Worm (Caenorhabditis elegans) whole organism, early embryonic: ENCODE results near the gene txdc-12.1.

Experiments
- B0310.2 ChIP-seq: sonication (generic microtip); optimal IDR thresholded peaks from 2 replicates; lab custom pipeline; 2016; ENCODE audit warnings: mild to moderate bottlenecking, missing genetic modification characterization, missing compliant biosample characterization
- F13C5.2 ChIP-seq: sonication (generic microtip); optimal IDR thresholded peaks from 2 replicates; lab custom pipeline; 2017; ENCODE audit warnings: mild to moderate bottlenecking, missing genetic modification characterization, inconsistent platforms, missing compliant biosample characterization
- aly-1 ChIP-seq: sonication (generic microtip); optimal IDR thresholded peaks from 2 replicates; lab custom pipeline; 2016; ENCODE audit warnings: missing genetic modification characterization, missing compliant biosample characterization
- ama-1 ChIP-seq: fragments of 150-350 bp; optimal IDR thresholded peaks from 2 replicates; lab custom pipeline; 2014
- ceh-13 ChIP-seq: fragments of 200-800 bp; sonication (Bioruptor generic); optimal IDR thresholded peaks from 2 replicates; lab custom pipeline; 2018; ENCODE audit warnings: mild to moderate bottlenecking, missing genetic modification characterization, missing compliant biosample characterization
- ceh-36 ChIP-seq: sonication (generic microtip); optimal IDR thresholded peaks from 2 replicates; lab custom pipeline; 2016; ENCODE audit warnings: missing genetic modification characterization, inconsistent platforms, missing compliant biosample characterization
- ets-7 ChIP-seq: sonication (generic microtip); optimal IDR thresholded peaks from 2 replicates; lab custom pipeline; 2016; ENCODE audit warnings: missing genotype, missing genetic modification characterization, missing compliant biosample characterization
- flt-1 ChIP-seq: fragments of 200-800 bp; sonication (Bioruptor generic); IDR thresholded peaks from 2 replicates; pipeline ENCODE4 v1.3.6; 2022; ENCODE audit warnings: missing genetic modification characterization, missing compliant biosample characterization
- hmbx-1 ChIP-seq: sonication (generic microtip); optimal IDR thresholded peaks from 2 replicates; lab custom pipeline; 2016; ENCODE audit warnings: mild to moderate bottlenecking, missing genetic modification characterization, missing compliant biosample characterization
- hmg-4 ChIP-seq: fragments of 200-800 bp; sonication (Bioruptor generic); optimal IDR thresholded peaks from 2 replicates; lab custom pipeline; 2018; ENCODE audit warnings: mild to moderate bottlenecking, missing genetic modification characterization, missing compliant biosample characterization
- hnd-1 ChIP-seq: sonication (generic microtip); optimal IDR thresholded peaks from 2 replicates; lab custom pipeline; 2016; ENCODE audit warnings: missing genetic modification characterization, missing compliant biosample characterization
- pes-1 ChIP-seq: fragments of 200-800 bp; sonication (Bioruptor generic); IDR thresholded peaks from 2 replicates; pipeline ENCODE4 v1.3.6; 2022; ENCODE audit warnings: missing genetic modification reagents, missing genetic modification characterization, missing compliant biosample characterization
- scrt-1 ChIP-seq: fragments of 200-800 bp; sonication (Bioruptor generic); IDR thresholded peaks from 2 replicates; pipeline ENCODE4 v1.3.6; 2022; ENCODE audit warnings: missing genetic modification characterization, missing compliant biosample characterization
- sea-1 ChIP-seq: fragments of 200-800 bp; sonication (Bioruptor generic); conservative IDR thresholded peaks from 2 replicates; pipeline ENCODE4 v1.3.6; 2022; ENCODE audit warnings: missing genetic modification characterization, missing compliant biosample characterization
- tbx-11 ChIP-seq: fragments of 200-800 bp; sonication (Bioruptor generic); IDR thresholded peaks from 2 replicates; pipeline ENCODE4 v1.3.6; 2022; ENCODE audit warnings: missing genetic modification characterization, missing compliant biosample characterization
- tbx-37 ChIP-seq: fragments of 200-800 bp; sonication (Bioruptor generic); conservative IDR thresholded peaks from 2 replicates; pipeline ENCODE4 v1.3.6; 2022; ENCODE audit warnings: missing genetic modification reagents, missing genetic modification characterization, missing compliant biosample characterization
- tra-4 ChIP-seq: sonication (generic microtip); optimal IDR thresholded peaks from 2 replicates; lab custom pipeline; 2017; ENCODE audit warnings: missing genetic modification characterization, missing compliant biosample characterization

Gene txdc-12.1

ce11 chrII:12279259-12279658, 39.1 kb downstream of the txdc-12.1 start, which contains the start of the genes tric-1B.2 and Y57A10A.29:
Gene tric-1B.2 (minus strand): TSS chrII:12279387.
Gene Y57A10A.29 (plus strand): TSS chrII:12279561.
- TF ChIP-seq scrt-1 (GFP tag; lab: Robert Waterston, UW) (no peak), tbx-11 (GFP tag; lab: Robert Waterston, UW) (no peak), tra-4 (tag; lab: Kevin White, UChicago) (no peak), ets-7 (tag; lab: Kevin White, UChicago) (no peak), sea-1 (GFP tag; lab: Robert Waterston, UW) (no peak), F13C5.2 (no peak)

DNA sequence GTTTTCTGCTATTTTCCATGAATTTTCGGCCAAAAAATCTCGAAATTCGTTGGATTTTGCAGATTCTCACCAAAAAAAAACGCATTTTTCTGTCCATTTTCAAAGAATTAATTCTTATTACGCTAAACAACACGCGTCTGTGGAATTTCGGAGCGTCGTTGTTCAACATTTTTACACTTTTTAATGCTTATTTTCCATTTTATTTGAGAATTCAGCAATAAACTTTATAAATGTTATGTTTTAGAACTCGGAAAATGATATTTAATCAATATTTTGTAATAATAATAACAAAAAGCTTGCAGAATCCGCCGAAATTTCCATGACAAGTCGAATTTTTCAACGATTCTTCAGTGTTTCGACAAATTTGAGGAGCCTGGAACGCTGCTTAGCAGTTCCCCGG, 40.2 kb downstream of the txdc-12.1 start, which contains the start of gene ife-5:
Gene ife-5, plus strand, starts transcription at position 301 of the 400 bp plus-strand sequence.
- TF ChIP-seq scrt-1 (GFP tag; lab: Robert Waterston, UW) (no peak), B0310.2 (no peak), ceh-13 (no peak), ets-7 (tag; lab: Kevin White, UChicago) (no peak), sea-1 (GFP tag; lab: Robert Waterston, UW) (no peak), aly-1 (no peak), pes-1 (GFP tag; lab: Robert Waterston, UW) (no peak), ama-1 (lab: Kevin White, UChicago) (no peak), hnd-1 (tag; lab: Kevin White, UChicago) (no peak), F13C5.2 (no peak), tbx-11 (GFP tag; lab: Robert Waterston, UW) (no peak), hmbx-1 (tag; lab: Kevin White, UChicago) (no peak), flt-1 (GFP tag; lab: Robert Waterston, UW) (no peak), tbx-37 (GFP tag; lab: Robert Waterston, UW) (no peak), hmg-4 (GFP tag; lab: Kevin White, UChicago) (no peak), tra-4 (tag; lab: Kevin White, UChicago) (no peak), ceh-36 (tag; lab: Kevin White, UChicago) (no peak)

- no peak for TF ChIP-seq ama-1 (lab: Kevin White, UChicago)
- no peak for TF ChIP-seq sea-1 (GFP tag; lab: Robert Waterston, UW)
- TF ChIP-seq pes-1 (GFP tag; lab: Robert Waterston, UW) = no peak
- TF ChIP-seq flt-1 (GFP tag; lab: Robert Waterston, UW) = no peak
- no peak for TF ChIP-seq scrt-1 (GFP tag; lab: Robert Waterston, UW)
- TF ChIP-seq ets-7 (tag; lab: Kevin White, UChicago) = no peak
- no peak for TF ChIP-seq ceh-13
- no peak for TF ChIP-seq ceh-36 (tag; lab: Kevin White, UChicago)
- TF ChIP-seq tbx-37 (GFP tag; lab: Robert Waterston, UW) = no peak
- TF ChIP-seq hnd-1 (tag; lab: Kevin White, UChicago) = no peak
- TF ChIP-seq tra-4 (tag; lab: Kevin White, UChicago) = no peak
- no peak for TF ChIP-seq aly-1
- no peak for TF ChIP-seq B0310.2
- TF ChIP-seq F13C5.2 = no peak
- no peak for TF ChIP-seq hmbx-1 (tag; lab: Kevin White, UChicago)
- no peak for TF ChIP-seq hmg-4 (GFP tag; lab: Kevin White, UChicago)
Measured at ce11 chrII:12284045-12284444, 43.9 kb downstream of the txdc-12.1 start.

ce11 chrII:12289085-12289484, 48.9 kb downstream of the txdc-12.1 start, which contains the start of gene Y57A10A.31:
Gene Y57A10A.31 (plus strand): TSS chrII:12289385.
- TF ChIP-seq sea-1 (GFP tag; lab: Robert Waterston, UW) = no peak
- TF ChIP-seq ama-1 (lab: Kevin White, UChicago) = no peak
- no peak for TF ChIP-seq hmbx-1 (tag; lab: Kevin White, UChicago)
- TF ChIP-seq F13C5.2 = no peak
- no peak for TF ChIP-seq tbx-37 (GFP tag; lab: Robert Waterston, UW)
- no peak for TF ChIP-seq ceh-36 (tag; lab: Kevin White, UChicago)
- TF ChIP-seq tbx-11 (GFP tag; lab: Robert Waterston, UW) = no peak
- TF ChIP-seq aly-1 = no peak
- no peak for TF ChIP-seq flt-1 (GFP tag; lab: Robert Waterston, UW)
- no peak for TF ChIP-seq tra-4 (tag; lab: Kevin White, UChicago)
- no peak for TF ChIP-seq ets-7 (tag; lab: Kevin White, UChicago)
- no peak for TF ChIP-seq hnd-1 (tag; lab: Kevin White, UChicago)
- no peak for TF ChIP-seq ceh-13
- TF ChIP-seq hmg-4 (GFP tag; lab: Kevin White, UChicago) = no peak
- TF ChIP-seq B0310.2 = no peak
- no peak for TF ChIP-seq scrt-1 (GFP tag; lab: Robert Waterston, UW)
- no peak for TF ChIP-seq pes-1 (GFP tag; lab: Robert Waterston, UW)
